Fruit fly (Drosophila melanogaster): Measurements from ENCODE around the gene Sgs3.

Gene Sgs3

dm6 chr3L:11493090-11493807, 18.8 kb upstream of the Sgs3 start (continued):
- peak; percentile 25; the same call in 1 of the 2 replicates for TF ChIP-seq Scr (GFP tag; IDR thresholded peaks at IDR 0.05; ENCODE audit: partially characterized antibody)
- no peak for TF ChIP-seq CG11560 (tag; IDR thresholded peaks at IDR 0.05)
- peak; percentile 59 for TF ChIP-seq nerfin-1 (tag; optimal IDR thresholded peaks at IDR 0.05)
- TF ChIP-seq Hand (GFP tag; optimal IDR thresholded peaks at IDR 0.05), result peak; percentile 45
- TF ChIP-seq B-H2 (GFP tag; optimal IDR thresholded peaks at IDR 0.05), result peak; percentile 24
- TF ChIP-seq Trl (optimal IDR thresholded peaks at IDR 0.05), result peak; percentile 61 to 72
- TF ChIP-seq Trl (GFP tag; optimal IDR thresholded peaks at IDR 0.05), result no peak
- TF ChIP-seq Ptx1 (GFP tag; IDR thresholded peaks at IDR 0.05), result no peak
- TF ChIP-seq CG17359 (tag; optimal IDR thresholded peaks at IDR 0.05), result peak; percentile 30
- peak; percentile 57; the same call in 1 of the 3 replicates for TF ChIP-seq Dbx (GFP tag; IDR thresholded peaks at IDR 0.05)
- peak; percentile 9 for TF ChIP-seq CG12299 (tag; optimal IDR thresholded peaks at IDR 0.05)
- peak; percentile 48; the same call in 1 of the 2 replicates for TF ChIP-seq CG32532 (GFP tag; IDR thresholded peaks at IDR 0.05)
- peak; percentile 46; the same call in 1 of the 2 replicates for TF ChIP-seq chm (GFP tag; IDR thresholded peaks at IDR 0.05)
- peak in 1 of 2 experiments; percentile 48 for TF ChIP-seq bsh (GFP tag; optimal IDR thresholded peaks at IDR 0.05)
- peak; percentile 25 for TF ChIP-seq CG15514 (GFP tag; optimal IDR thresholded peaks at IDR 0.05)
- peak; percentile 4 for TF ChIP-seq NfI (GFP tag; optimal IDR thresholded peaks at IDR 0.05)
- peak; percentile 42 for TF ChIP-seq CG6765 (GFP tag; optimal IDR thresholded peaks at IDR 0.05)
- peak; percentile 51 for TF ChIP-seq HHEX (GFP tag; optimal IDR thresholded peaks at IDR 0.05)
- 0 out of 2 replicates have a peak, but pooled peaks have one; percentile 16 for TF ChIP-seq rib (GFP tag; IDR thresholded peaks at IDR 0.05)
- peak; percentile 25; the same call in 1 of the 2 replicates for TF ChIP-seq tna (GFP tag; IDR thresholded peaks at IDR 0.05; ENCODE audit: partially characterized antibody)
- no peak for TF ChIP-seq Dp (GFP tag; optimal IDR thresholded peaks at IDR 0.05)
- peak; percentile 47; the same call in 1 of the 2 replicates for TF ChIP-seq CG13287 (GFP tag; IDR thresholded peaks at IDR 0.05; ENCODE audit: partially characterized antibody)
- peak; percentile 41 for TF ChIP-seq CG4707 (GFP tag; optimal IDR thresholded peaks at IDR 0.05)
- TF ChIP-seq CG3065 (GFP tag; optimal IDR thresholded peaks at IDR 0.05), result no peak
- peak; percentile 52; the same call in 1 of the 3 replicates for TF ChIP-seq CG34422 (GFP tag; IDR thresholded peaks at IDR 0.05)
- no peak for TF ChIP-seq grau (tag; optimal IDR thresholded peaks at IDR 0.05)
- peak; percentile 71 for TF ChIP-seq CG12769 (tag; optimal IDR thresholded peaks at IDR 0.05)
- TF ChIP-seq org-1 (GFP tag; optimal IDR thresholded peaks at IDR 0.05), result no peak
- TF ChIP-seq z (GFP tag; IDR thresholded peaks at IDR 0.05), result peak; percentile 53; the same call in 1 of the 3 replicates
- TF ChIP-seq CG3847 (GFP tag; IDR thresholded peaks at IDR 0.05), result no peak
- no peak for TF ChIP-seq CG10654 (GFP tag; optimal IDR thresholded peaks at IDR 0.05)
- TF ChIP-seq CG33557 (GFP tag; optimal IDR thresholded peaks at IDR 0.05), result peak; percentile 3
- peak; percentile 53 for TF ChIP-seq odd (GFP tag; optimal IDR thresholded peaks at IDR 0.05)
- no peak for TF ChIP-seq zen (tag; optimal IDR thresholded peaks at IDR 0.05)
- TF ChIP-seq CG31365 (tag; optimal IDR thresholded peaks at IDR 0.05), result peak; percentile 40
- TF ChIP-seq trh (GFP tag; optimal IDR thresholded peaks at IDR 0.05), result no peak
- TF ChIP-seq ind (GFP tag; optimal IDR thresholded peaks at IDR 0.05), result no peak
- peak; percentile 47; the same call in 1 of the 2 replicates for TF ChIP-seq sna (GFP tag; IDR thresholded peaks at IDR 0.05; ENCODE audit: partially characterized antibody)
- peak; percentile 86 for TF ChIP-seq HLHmδ (GFP tag; optimal IDR thresholded peaks at IDR 0.05)
- peak; percentile 78; the same call in 2 of the 4 replicates for TF ChIP-seq chinmo (GFP tag; IDR thresholded peaks at IDR 0.05; ENCODE audit: partially characterized antibody)
- peak; percentile 55 for TF ChIP-seq bbx (GFP tag; IDR thresholded peaks at IDR 0.05; ENCODE audit: partially characterized antibody)
- no peak for TF ChIP-seq CG4424 (GFP tag; optimal IDR thresholded peaks at IDR 0.05)
- TF ChIP-seq GATAe (GFP tag; conservative IDR thresholded peaks at IDR 0.05), result no peak
- no peak for TF ChIP-seq gsb-n (tag; optimal IDR thresholded peaks at IDR 0.05)
- peak; percentile 0 for TF ChIP-seq gem (tag; optimal IDR thresholded peaks at IDR 0.05)
- no peak for TF ChIP-seq Hr39 (optimal IDR thresholded peaks at IDR 0.05)
- TF ChIP-seq wek (GFP tag; optimal IDR thresholded peaks at IDR 0.05), result peak; percentile 67
- peak; percentile 10 for TF ChIP-seq Meics (GFP tag; optimal IDR thresholded peaks at IDR 0.05)

Data from whole organism, embryonic.